Worm (Caenorhabditis elegans): ENCODE measurements around the gene C17H12.2.

- TF ChIP-seq ZK546.5 (tag; optimal IDR thresholded peaks at IDR 0.05) (no peak), pqm-1 (tag; optimal IDR thresholded peaks at IDR 0.05) (no peak), ama-1 (optimal IDR thresholded peaks at IDR 0.05) (no peak), egl-27 (tag; optimal IDR thresholded peaks at IDR 0.05) (no peak)
Observed at ce11 chrIV:6804815-6805214, 14.5 kb upstream of the C17H12.2 start, which contains the start of gene C17H12.37.
